Fruit fly (Drosophila melanogaster) whole organism, pupa: ENCODE measurements around the gene cindr.

ENCODE experiments used
- CG15710 ChIP-seq: fragments of 200-800 bp; sonication (Bioruptor generic); optimal IDR thresholded peaks from 2 replicates; lab custom pipeline; 2018; ENCODE audit warnings: missing biosample characterization, mild to moderate bottlenecking, missing genetic modification characterization, moderate library complexity
- CG4496 ChIP-seq: fragments of 200-800 bp; sonication (Bioruptor generic); IDR thresholded peaks from 3 replicates; pipeline ENCODE4 v1.3.6; 2022; ENCODE audit warnings: missing biosample characterization, missing genetic modification characterization
- EcR ChIP-seq: fragments of 200-800 bp; sonication (Bioruptor generic); optimal IDR thresholded peaks from 3 replicates; lab custom pipeline; 2019; ENCODE audit warnings: missing biosample characterization, missing genetic modification characterization, mild to moderate bottlenecking, moderate library complexity, missing genetic modification reagents
- Ets98B ChIP-seq: fragments of 200-800 bp; sonication (Bioruptor generic); IDR thresholded peaks from 2 replicates; pipeline ENCODE4 v1.3.6; 2022; ENCODE audit warnings: missing biosample characterization, missing genetic modification characterization

- TF ChIP-seq CG4496 (GFP tag; lab: Robert Waterston, UW) = peak; percentile 84
- peak; percentile 76 for TF ChIP-seq CG15710 (tag; lab: Kevin White, UChicago)
- no peak for TF ChIP-seq EcR (GFP tag; lab: Kevin White, UChicago)
- peak; percentile 72 for TF ChIP-seq Ets98B (GFP tag; lab: Robert Waterston, UW)
These were observed 3.2 kb upstream of the cindr start for dm6 chr3R:30805196-30805595.
